Worm (Caenorhabditis elegans): ENCODE data around the gene C15C8.4.

The C15C8.4 gene

DNA sequence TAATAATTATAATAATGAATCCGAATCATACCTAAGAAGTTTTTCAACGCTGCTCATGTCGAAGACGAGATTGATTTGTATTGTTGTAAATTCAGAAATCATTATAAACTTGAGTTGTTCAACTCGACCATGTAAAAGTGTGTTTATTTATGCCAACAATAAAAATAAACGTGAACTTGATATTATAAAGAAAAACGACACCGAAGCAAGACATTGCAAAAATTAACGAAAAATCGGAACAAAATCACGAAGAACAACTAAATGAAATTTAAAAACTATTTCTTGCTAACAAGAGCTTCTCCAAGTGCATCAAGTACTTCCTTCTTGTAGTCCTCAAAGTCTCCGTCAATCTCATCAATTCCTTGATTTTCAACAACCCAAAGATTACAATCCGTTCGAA, 13.7 kb upstream of the C15C8.4 start, which contains the start of gene F18E2.15:
Gene F18E2.15, minus strand, starts transcription at position 101 of the 400 bp plus-strand sequence.
- TF ChIP-seq ahr-1 (tag; optimal IDR thresholded peaks at IDR 0.05): no peak
- no peak for TF ChIP-seq rnt-1 (tag; optimal IDR thresholded peaks at IDR 0.05)
- no peak for TF ChIP-seq gmeb-2 (tag; optimal IDR thresholded peaks at IDR 0.05)
- TF ChIP-seq ceh-19 (GFP tag; optimal IDR thresholded peaks at IDR 0.05): no peak
- TF ChIP-seq ceh-2 (tag; optimal IDR thresholded peaks at IDR 0.05): no peak
- no peak for TF ChIP-seq pha-2 (tag; optimal IDR thresholded peaks at IDR 0.05)
- no peak for TF ChIP-seq zip-5 (tag; optimal IDR thresholded peaks at IDR 0.05)
- TF ChIP-seq tbx-2 (tag; optimal IDR thresholded peaks at IDR 0.05): no peak
- no peak for TF ChIP-seq pqm-1 (tag; optimal IDR thresholded peaks at IDR 0.05)
- TF ChIP-seq npax-4 (tag; optimal IDR thresholded peaks at IDR 0.05): no peak
- no peak for TF ChIP-seq T23F11.4 (GFP tag; optimal IDR thresholded peaks at IDR 0.05)

DNA sequence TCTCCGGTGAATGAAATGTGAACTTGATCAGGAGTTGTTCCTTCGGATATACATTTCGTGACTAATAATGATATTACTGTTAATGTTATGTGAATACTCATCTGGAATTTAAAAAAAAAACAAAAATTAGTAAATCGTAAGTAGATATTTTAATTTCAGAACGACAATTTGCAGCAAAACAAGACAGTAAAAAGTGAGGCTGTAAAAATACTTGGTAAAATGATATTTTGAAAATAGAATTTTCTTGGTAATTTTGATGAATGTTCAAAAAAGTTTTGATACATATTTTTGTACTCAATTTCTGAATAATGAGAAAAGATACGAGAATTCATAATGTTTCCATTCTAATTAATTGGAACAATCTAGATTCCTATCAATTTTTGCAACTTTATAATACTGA, 12.4 kb upstream of the C15C8.4 start, which contains the start of gene papl-1:
Gene papl-1, minus strand, starts transcription at position 101 of the 400 bp plus-strand sequence.
- TF ChIP-seq pha-2 (tag; optimal IDR thresholded peaks at IDR 0.05) (no peak), hlh-6 (tag; optimal IDR thresholded peaks at IDR 0.05) (no peak), elt-2 (tag; optimal IDR thresholded peaks at IDR 0.05) (no peak), nfya-1 (tag; optimal IDR thresholded peaks at IDR 0.05) (no peak), ceh-34 (tag; optimal IDR thresholded peaks at IDR 0.05) (no peak), sox-4 (tag; optimal IDR thresholded peaks at IDR 0.05) (no peak), K09A11.1 (tag; optimal IDR thresholded peaks at IDR 0.05; ENCODE audit: insufficient read depth) (no peak), ceh-45 (GFP tag; IDR thresholded peaks at IDR 0.05) (no peak), sdc-2 (tag; optimal IDR thresholded peaks at IDR 0.05) (no peak), ref-2 (tag; optimal IDR thresholded peaks at IDR 0.05) (no peak), T23F11.4 (GFP tag; optimal IDR thresholded peaks at IDR 0.05) (no peak)

DNA sequence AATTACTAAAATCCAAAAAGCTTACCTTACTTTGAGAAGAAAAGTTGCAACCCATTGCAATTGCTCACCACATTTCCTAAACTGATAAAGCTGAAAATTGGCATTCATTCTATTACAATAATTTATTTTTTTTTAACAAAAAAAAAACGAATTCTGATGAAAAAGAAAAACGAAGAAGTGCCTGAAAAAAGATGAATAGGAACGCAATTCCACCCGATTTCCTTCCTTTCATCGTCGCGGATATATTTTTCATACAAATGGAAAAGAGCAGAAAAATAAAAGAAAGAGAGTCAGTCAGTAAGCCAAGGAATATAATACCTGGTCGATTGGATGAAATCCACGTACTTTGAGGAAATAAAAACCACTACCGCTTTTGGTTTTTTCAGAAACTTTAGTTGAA, 7.6 kb upstream of the C15C8.4 start, which contains the start of gene gpa-13:
Gene gpa-13, minus strand, starts transcription at position 101 of the 400 bp plus-strand sequence.
- TF ChIP-seq mec-3 (tag; optimal IDR thresholded peaks at IDR 0.05; ENCODE audit: borderline replicate concordance) (no peak), pha-2 (tag; optimal IDR thresholded peaks at IDR 0.05) (no peak), fax-1 (tag; optimal IDR thresholded peaks at IDR 0.05) (no peak), gmeb-2 (tag; optimal IDR thresholded peaks at IDR 0.05) (no peak)

DNA sequence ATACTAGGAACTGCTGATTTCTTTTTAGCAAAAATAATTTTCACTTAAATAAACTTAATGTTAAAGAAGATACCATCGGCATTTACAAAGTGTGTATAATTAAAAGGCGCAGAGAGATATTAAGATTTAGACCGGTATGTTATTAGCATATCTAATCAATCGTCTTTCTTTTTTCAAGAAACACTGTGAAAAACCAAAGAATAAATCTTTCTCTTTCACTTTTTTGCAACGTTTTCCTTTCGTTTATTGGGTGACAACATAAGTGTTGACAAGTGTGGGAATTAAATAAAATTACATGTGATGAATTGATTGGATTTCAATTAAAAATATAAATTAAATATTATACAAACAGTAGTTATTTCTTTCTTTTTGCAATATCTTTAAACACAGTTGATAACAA, 5.1 kb upstream of the C15C8.4 start, which contains the start of gene C15C8.8:
Gene C15C8.8, minus strand, starts transcription at position 101 of the 400 bp plus-strand sequence.
- TF ChIP-seq fax-1 (tag; optimal IDR thresholded peaks at IDR 0.05): no peak
- no peak for TF ChIP-seq nhr-232 (tag; optimal IDR thresholded peaks at IDR 0.05)
- no peak for TF ChIP-seq ceh-6 (GFP tag; optimal IDR thresholded peaks at IDR 0.05)
- TF ChIP-seq ceh-34 (tag; optimal IDR thresholded peaks at IDR 0.05): no peak
- no peak for TF ChIP-seq K02D7.2 (tag; optimal IDR thresholded peaks at IDR 0.05)
- TF ChIP-seq ceh-2 (tag; optimal IDR thresholded peaks at IDR 0.05): no peak
- no peak for TF ChIP-seq nhr-11 (tag; optimal IDR thresholded peaks at IDR 0.05)
- TF ChIP-seq lim-6 (tag; optimal IDR thresholded peaks at IDR 0.05): no peak
- no peak for TF ChIP-seq pag-3 (tag; optimal IDR thresholded peaks at IDR 0.05; ENCODE audit: borderline replicate concordance)
- no peak for TF ChIP-seq ceh-45 (GFP tag; IDR thresholded peaks at IDR 0.05)
- TF ChIP-seq ceh-31 (tag; optimal IDR thresholded peaks at IDR 0.05): no peak
- TF ChIP-seq sdc-2 (tag; optimal IDR thresholded peaks at IDR 0.05): no peak
- TF ChIP-seq pha-4 (tag; optimal IDR thresholded peaks at IDR 0.05): no peak
- TF ChIP-seq ref-2 (tag; optimal IDR thresholded peaks at IDR 0.05): no peak
- no peak for TF ChIP-seq ceh-48 (tag; optimal IDR thresholded peaks at IDR 0.05)
- no peak for TF ChIP-seq zip-5 (tag; optimal IDR thresholded peaks at IDR 0.05)

DNA sequence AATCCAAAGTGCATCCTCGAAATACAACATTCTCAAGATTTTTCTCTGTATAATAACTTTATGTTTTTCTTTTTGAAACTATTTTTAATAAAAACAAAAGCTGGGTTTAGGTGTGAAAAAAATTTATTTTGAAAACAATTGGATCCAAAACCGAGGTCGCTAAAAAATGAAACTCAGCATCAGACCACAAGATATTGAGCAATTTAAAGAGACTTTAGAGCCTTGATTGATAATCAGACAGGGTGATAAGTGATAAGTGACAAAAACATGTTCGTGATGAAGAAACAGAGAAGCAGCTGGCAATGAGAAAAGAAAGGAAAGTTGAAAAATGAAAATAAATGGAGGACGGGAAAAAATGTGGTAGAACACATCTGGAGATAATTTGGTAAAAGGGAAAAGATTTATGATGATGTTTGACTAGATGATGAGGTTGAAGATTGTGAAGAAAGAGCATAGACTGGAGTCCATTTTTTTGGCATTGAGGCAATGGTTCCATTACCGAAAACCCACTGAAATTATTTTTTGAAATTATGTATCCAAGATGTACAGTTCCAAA, 4.3 kb upstream of the C15C8.4 start, which contains the start of gene C15C8.6:
Gene C15C8.6, minus strand, starts transcription at position 51 of the 556 bp plus-strand sequence.
- TF ChIP-seq unc-55 (GFP tag; optimal IDR thresholded peaks at IDR 0.05): no peak

All from whole organism, late embryonic.